Fruit fly (Drosophila melanogaster): ENCODE results near the gene dsh.
A peak's percentile ranks its signal among the peaks of the same experiment; 100 is the strongest.

dsh gene

dm6 chrX:11384023-11384444 is 28.4 kb downstream of the dsh start (continued):
- TF ChIP-seq CG4424 (GFP tag; optimal IDR thresholded peaks at IDR 0.05) (peak; percentile 41), Atf3 (GFP tag; optimal IDR thresholded peaks at IDR 0.05) (no peak), Atf6 (GFP tag; IDR thresholded peaks at IDR 0.05) (peak; percentile 87), CG17186 (GFP tag; optimal IDR thresholded peaks at IDR 0.05) (no peak), CG9437 (GFP tag; optimal IDR thresholded peaks at IDR 0.05) (no peak), Dll (GFP tag; IDR thresholded peaks at IDR 0.05; ENCODE audit: partially characterized antibody) (no peak), pros (GFP tag; optimal IDR thresholded peaks at IDR 0.05) (no peak), Bdp1 (GFP tag; optimal IDR thresholded peaks at IDR 0.05) (peak; percentile 27), CG43689 (GFP tag; IDR thresholded peaks at IDR 0.05) (no peak), sd (tag; optimal IDR thresholded peaks at IDR 0.05) (no peak), unpg (GFP tag; optimal IDR thresholded peaks at IDR 0.05) (peak; percentile 69), ssp (GFP tag; IDR thresholded peaks at IDR 0.05) (peak; percentile 66), Dfd (GFP tag; optimal IDR thresholded peaks at IDR 0.05) (no peak), Hand (GFP tag; optimal IDR thresholded peaks at IDR 0.05) (peak; percentile 77), ewg (GFP tag; optimal IDR thresholded peaks at IDR 0.05) (peak; percentile 81), ems (GFP tag; optimal IDR thresholded peaks at IDR 0.05) (peak; percentile 62), pfk (GFP tag; optimal IDR thresholded peaks at IDR 0.05) (peak; percentile 69), CG4854 (GFP tag; optimal IDR thresholded peaks at IDR 0.05) (peak; percentile 41), CG30403 (GFP tag; optimal IDR thresholded peaks at IDR 0.05) (peak; percentile 63), dan (GFP tag; IDR thresholded peaks at IDR 0.05) (no peak), E2f2 (GFP tag; IDR thresholded peaks at IDR 0.05) (peak; percentile 47; the same call in 1 of the 2 replicates), CG3847 (GFP tag; IDR thresholded peaks at IDR 0.05) (peak; percentile 72), seq (GFP tag; IDR thresholded peaks at IDR 0.05) (peak; percentile 75), Fer2 (tag; optimal IDR thresholded peaks at IDR 0.05) (peak; percentile 38), sug (tag; optimal IDR thresholded peaks at IDR 0.05) (peak; percentile 60), CG34422 (GFP tag; IDR thresholded peaks at IDR 0.05) (0 out of 3 replicates have a peak, but pooled peaks have one; percentile 36), Bteb2 (GFP tag; optimal IDR thresholded peaks at IDR 0.05) (peak; percentile 34), pb (GFP tag; optimal IDR thresholded peaks at IDR 0.05) (no peak), CG3065 (GFP tag; optimal IDR thresholded peaks at IDR 0.05) (no peak), cato (GFP tag; optimal IDR thresholded peaks at IDR 0.05; ENCODE audit: borderline replicate concordance) (no peak), run (tag; optimal IDR thresholded peaks at IDR 0.05) (no peak), CG6175 (GFP tag; IDR thresholded peaks at IDR 0.05) (0 out of 3 replicates have a peak, but pooled peaks have one; percentile 25), h (optimal IDR thresholded peaks at IDR 0.05) (no peak), Neu2 (GFP tag; optimal IDR thresholded peaks at IDR 0.05; ENCODE audit: borderline replicate concordance) (no peak), CG15269 (tag; optimal IDR thresholded peaks at IDR 0.05) (peak; percentile 76), CG33213 (GFP tag; optimal IDR thresholded peaks at IDR 0.05) (no peak), CG14710 (tag; optimal IDR thresholded peaks at IDR 0.05) (no peak), CG14667 (GFP tag; IDR thresholded peaks at IDR 0.05) (peak; percentile 72), CG1647 (GFP tag; optimal IDR thresholded peaks at IDR 0.05) (peak; percentile 29), tx (GFP tag; optimal IDR thresholded peaks at IDR 0.05) (peak; percentile 7), eve (GFP tag; optimal IDR thresholded peaks at IDR 0.05) (no peak), CG7745 (tag; optimal IDR thresholded peaks at IDR 0.05) (no peak), CG31365 (tag; optimal IDR thresholded peaks at IDR 0.05) (no peak), NfI (GFP tag; optimal IDR thresholded peaks at IDR 0.05) (peak; percentile 69), bsh (GFP tag; optimal IDR thresholded peaks at IDR 0.05) (no peak), scrt (GFP tag; optimal IDR thresholded peaks at IDR 0.05) (peak; percentile 74), crc (GFP tag; optimal IDR thresholded peaks at IDR 0.05) (peak; percentile 10), Myb (GFP tag; optimal IDR thresholded peaks at IDR 0.05) (peak; percentile 36), Oaz (GFP tag; IDR thresholded peaks at IDR 0.05) (peak; percentile 64), Dp (GFP tag; optimal IDR thresholded peaks at IDR 0.05) (no peak), sr (GFP tag; IDR thresholded peaks at IDR 0.05) (no peak), Antp (GFP tag; optimal IDR thresholded peaks at IDR 0.05) (peak; percentile 46)

Data from whole organism, embryonic.